2 worm cellular contexts compared by ENCODE assay signal in the genomic region with DNA sequence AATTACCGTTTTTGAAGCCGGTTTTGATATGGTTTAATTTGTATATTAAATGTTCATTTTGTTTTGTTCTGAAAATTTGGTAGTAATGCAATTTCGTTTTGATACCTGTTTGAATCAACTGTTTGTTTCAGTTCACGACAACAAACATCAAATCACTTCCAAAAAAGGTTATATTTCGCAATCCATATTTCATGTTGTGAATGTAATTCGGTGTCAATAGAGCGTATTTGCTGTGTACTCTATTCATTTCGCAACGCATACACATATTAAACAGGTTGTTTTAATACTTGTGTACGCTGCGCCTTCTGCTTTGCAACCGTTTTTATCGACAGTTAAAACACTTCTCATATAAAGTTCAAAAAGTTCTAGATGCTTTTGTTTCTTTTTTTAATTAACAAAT.
A peak's percentile ranks its signal among the peaks of the same experiment; 100 is the strongest.
TF ChIP-seq lines count a peak whose summit lies in the region.

No protein-coding gene starts in this region.

TF ChIP-seq in whole organism, L1 larva, 84 proteins besides CTCF, POLR2A, EP300 and RAD21 (continued from another document):
- TF ChIP-seq F16B12.6 (tag; optimal IDR thresholded peaks at IDR 0.05; lab: Kevin White, UChicago) (no peak), ceh-88 (GFP tag; IDR thresholded peaks at IDR 0.05; lab: Robert Waterston, UW) (no peak), egl-27 (tag; optimal IDR thresholded peaks at IDR 0.05; lab: Kevin White, UChicago) (no peak), lsy-2 (tag; optimal IDR thresholded peaks at IDR 0.05; lab: Kevin White, UChicago) (peak; percentile 50 to 81), nhr-85 (tag; lab: Kevin White, UChicago) (peak; percentile 47), alr-1 (tag; optimal IDR thresholded peaks at IDR 0.05; lab: Kevin White, UChicago; ENCODE audit: borderline replicate concordance) (no peak), irx-1 (tag; optimal IDR thresholded peaks at IDR 0.05; lab: Kevin White, UChicago) (peak; percentile 52), nhr-90 (tag; optimal IDR thresholded peaks at IDR 0.05; lab: Kevin White, UChicago; ENCODE audit: poor library complexity) (peak; percentile 36), xbp-1 (tag; optimal IDR thresholded peaks at IDR 0.05; lab: Kevin White, UChicago) (peak; percentile 60), sptf-1 (tag; optimal IDR thresholded peaks at IDR 0.05; lab: Kevin White, UChicago) (no peak), pag-3 (tag; optimal IDR thresholded peaks at IDR 0.05; lab: Kevin White, UChicago; ENCODE audit: borderline replicate concordance, insufficient read depth) (peak; percentile 16), nhr-19 (GFP tag; conservative IDR thresholded peaks at IDR 0.05; lab: Robert Waterston, UW) (peak; percentile 24), fkh-4 (tag; optimal IDR thresholded peaks at IDR 0.05; lab: Kevin White, UChicago; ENCODE audit: borderline replicate concordance) (no peak), C04F5.9 (tag; optimal IDR thresholded peaks at IDR 0.05; lab: Kevin White, UChicago) (no peak), nhr-237 (tag; optimal IDR thresholded peaks at IDR 0.05; lab: Kevin White, UChicago) (peak; percentile 70), dsc-1 (tag; optimal IDR thresholded peaks at IDR 0.05; lab: Kevin White, UChicago) (no peak), zag-1 (tag; optimal IDR thresholded peaks at IDR 0.05; lab: Kevin White, UChicago) (no peak), unc-130 (tag; optimal IDR thresholded peaks at IDR 0.05; lab: Kevin White, UChicago) (no peak), skn-1 (tag; optimal IDR thresholded peaks at IDR 0.05; lab: Kevin White, UChicago) (peak; percentile 80), ets-5 (GFP tag; IDR thresholded peaks at IDR 0.05; lab: Robert Waterston, UW) (no peak), unc-62 (GFP tag; optimal IDR thresholded peaks at IDR 0.05; lab: Kevin White, UChicago) (no peak), unc-98 (GFP tag; IDR thresholded peaks at IDR 0.05; lab: Robert Waterston, UW) (no peak), blmp-1 (tag; optimal IDR thresholded peaks at IDR 0.05; lab: Kevin White, UChicago) (peak; percentile 63), lin-13 (GFP tag; optimal IDR thresholded peaks at IDR 0.05; lab: Kevin White, UChicago) (peak; percentile 58), lin-35 (GFP tag; optimal IDR thresholded peaks at IDR 0.05; lab: Kevin White, UChicago) (peak; percentile 36 to 78), nhr-76 (tag; optimal IDR thresholded peaks at IDR 0.05; lab: Kevin White, UChicago) (no peak), fos-1 (tag; optimal IDR thresholded peaks at IDR 0.05; lab: Kevin White, UChicago) (peak; percentile 60), ztf-11 (tag; optimal IDR thresholded peaks at IDR 0.05; lab: Kevin White, UChicago) (no peak), nhr-84 (tag; optimal IDR thresholded peaks at IDR 0.05; lab: Kevin White, UChicago) (no peak), egl-13 (tag; optimal IDR thresholded peaks at IDR 0.05; lab: Kevin White, UChicago) (no peak), mab-9 (GFP tag; IDR thresholded peaks at IDR 0.05; lab: Robert Waterston, UW) (no peak), lir-3 (tag; optimal IDR thresholded peaks at IDR 0.05; lab: Kevin White, UChicago; ENCODE audit: poor library complexity) (no peak), nhr-77 (tag; optimal IDR thresholded peaks at IDR 0.05; lab: Kevin White, UChicago) (peak; percentile 6), unc-30 (tag; optimal IDR thresholded peaks at IDR 0.05; lab: Kevin White, UChicago) (no peak), elt-2 (tag; optimal IDR thresholded peaks at IDR 0.05; lab: Kevin White, UChicago) (no peak), hpl-2 (GFP tag; optimal IDR thresholded peaks at IDR 0.05; lab: Kevin White, UChicago) (peak; percentile 55), lin-14 (GFP tag; optimal IDR thresholded peaks at IDR 0.05; lab: Kevin White, UChicago) (peak; percentile 85), Y116A8C.19 (tag; optimal IDR thresholded peaks at IDR 0.05; lab: Kevin White, UChicago; ENCODE audit: borderline replicate concordance) (no peak), nhr-28 (tag; optimal IDR thresholded peaks at IDR 0.05; lab: Kevin White, UChicago) (no peak), lin-15B (tag; optimal IDR thresholded peaks at IDR 0.05; lab: Kevin White, UChicago) (peak; percentile 41), nhr-11 (tag; optimal IDR thresholded peaks at IDR 0.05; lab: Kevin White, UChicago) (no peak), pax-3 (tag; optimal IDR thresholded peaks at IDR 0.05; lab: Kevin White, UChicago) (no peak)

TF ChIP-seq in whole organism, L4 larva, 104 proteins besides CTCF, POLR2A, EP300 and RAD21 (continued from another document):
- TF ChIP-seq attf-4 (tag; optimal IDR thresholded peaks at IDR 0.05; lab: Kevin White, UChicago) (no peak), nhr-237 (tag; optimal IDR thresholded peaks at IDR 0.05; lab: Kevin White, UChicago) (no peak), tra-1 (GFP tag; IDR thresholded peaks at IDR 0.05; lab: Robert Waterston, UW) (no peak), madf-9 (GFP tag; conservative IDR thresholded peaks at IDR 0.05; lab: Robert Waterston, UW) (no peak), zfp-2 (tag; optimal IDR thresholded peaks at IDR 0.05; lab: Kevin White, UChicago) (no peak), sdz-12 (GFP tag; optimal IDR thresholded peaks at IDR 0.05; lab: Kevin White, UChicago) (no peak), mes-2 (tag; optimal IDR thresholded peaks at IDR 0.05; lab: Kevin White, UChicago; ENCODE audit: poor library complexity, severe bottlenecking) (peak; percentile 75), set-16 (GFP tag; IDR thresholded peaks at IDR 0.05; lab: Robert Waterston, UW) (no peak), hmg-1.1 (GFP tag; IDR thresholded peaks at IDR 0.05; lab: Robert Waterston, UW) (peak; percentile 46), R02D3.7 (tag; optimal IDR thresholded peaks at IDR 0.05; lab: Kevin White, UChicago) (no peak), Y75B8A.6 (GFP tag; IDR thresholded peaks at IDR 0.05; lab: Robert Waterston, UW) (no peak), tag-97 (GFP tag; IDR thresholded peaks at IDR 0.05; lab: Robert Waterston, UW) (no peak), lin-29 (GFP tag; IDR thresholded peaks at IDR 0.05; lab: Robert Waterston, UW) (no peak), Y5F2A.4 (GFP tag; optimal IDR thresholded peaks at IDR 0.05; lab: Kevin White, UChicago) (no peak), ceh-44 (GFP tag; IDR thresholded peaks at IDR 0.05; lab: Robert Waterston, UW) (no peak), Y48G9A.11 (GFP tag; IDR thresholded peaks at IDR 0.05; lab: Robert Waterston, UW) (no peak), daf-19 (GFP tag; conservative IDR thresholded peaks at IDR 0.05; lab: Robert Waterston, UW) (no peak), spr-1 (tag; optimal IDR thresholded peaks at IDR 0.05; lab: Kevin White, UChicago) (peak; percentile 5), dmd-9 (GFP tag; IDR thresholded peaks at IDR 0.05; lab: Robert Waterston, UW) (no peak), mep-1 (tag; optimal IDR thresholded peaks at IDR 0.05; lab: Kevin White, UChicago) (peak; percentile 66), ceh-20 (GFP tag; IDR thresholded peaks at IDR 0.05; lab: Robert Waterston, UW) (no peak), nhr-111 (GFP tag; optimal IDR thresholded peaks at IDR 0.05; lab: Kevin White, UChicago) (no peak), Y105C5A.15 (GFP tag; IDR thresholded peaks at IDR 0.05; lab: Robert Waterston, UW) (no peak), pqm-1 (tag; optimal IDR thresholded peaks at IDR 0.05; lab: Kevin White, UChicago) (peak; percentile 46), zfp-3 (GFP tag; conservative IDR thresholded peaks at IDR 0.05; lab: Robert Waterston, UW) (no peak), arid-1 (GFP tag; conservative IDR thresholded peaks at IDR 0.05; lab: Robert Waterston, UW) (no peak), lin-1 (GFP tag; IDR thresholded peaks at IDR 0.05; lab: Robert Waterston, UW) (no peak), F10B5.3 (tag; optimal IDR thresholded peaks at IDR 0.05; lab: Kevin White, UChicago) (no peak), snpc-4 (tag; optimal IDR thresholded peaks at IDR 0.05; lab: Kevin White, UChicago) (no peak), F26F4.8 (GFP tag; conservative IDR thresholded peaks at IDR 0.05; lab: Robert Waterston, UW) (no peak), mxl-3 (GFP tag; optimal IDR thresholded peaks at IDR 0.05; lab: Kevin White, UChicago) (peak; percentile 37), lin-38 (GFP tag; IDR thresholded peaks at IDR 0.05; lab: Robert Waterston, UW) (peak; percentile 89), nhr-48 (tag; optimal IDR thresholded peaks at IDR 0.05; lab: Kevin White, UChicago) (no peak), mxl-2 (GFP tag; conservative IDR thresholded peaks at IDR 0.05; lab: Robert Waterston, UW) (no peak), F44E2.7 (GFP tag; IDR thresholded peaks at IDR 0.05; lab: Robert Waterston, UW) (no peak), unc-130 (GFP tag; optimal IDR thresholded peaks at IDR 0.05; lab: Kevin White, UChicago) (no peak)
